Worm (Caenorhabditis elegans) whole organism, L2 larva: ENCODE data around the gene str-8.

ENCODE experiments used
- F13H6.1 ChIP-seq: sonication (generic microtip); optimal IDR thresholded peaks from 2 replicates; lab custom pipeline; 2016; ENCODE audit warnings: missing genetic modification characterization, missing compliant biosample characterization
- ZK546.5 ChIP-seq: sonication (generic microtip); optimal IDR thresholded peaks from 2 replicates; lab custom pipeline; 2017; ENCODE audit warnings: missing biosample characterization, missing genetic modification characterization
- ceh-82 ChIP-seq: fragments of 150-350 bp; optimal IDR thresholded peaks from 2 replicates; lab custom pipeline; 2014; ENCODE audit warnings: missing biosample characterization, missing genetic modification characterization
- egl-27 ChIP-seq: sonication (generic microtip); optimal IDR thresholded peaks from 3 replicates; lab custom pipeline; 2017; ENCODE audit warnings: missing biosample characterization, missing genetic modification reagents, missing genetic modification characterization
- elt-1 ChIP-seq: fragments of 150-350 bp; optimal IDR thresholded peaks from 2 replicates; lab custom pipeline; 2014; ENCODE audit warnings: missing biosample characterization, missing genetic modification characterization
- lin-11 ChIP-seq: fragments of 150-350 bp; sonication (generic microtip); optimal IDR thresholded peaks from 2 replicates; lab custom pipeline; 2014; ENCODE audit warnings: missing biosample characterization, missing genetic modification characterization, inconsistent platforms, mixed read lengths
- mab-5 ChIP-seq: fragments of 150-350 bp; optimal IDR thresholded peaks from 2 replicates; lab custom pipeline; 2014; ENCODE audit warnings: missing biosample characterization, missing genetic modification characterization
- nhr-12 ChIP-seq: fragments of 150-350 bp; optimal IDR thresholded peaks from 2 replicates; lab custom pipeline; 2014; ENCODE audit warnings: missing biosample characterization, missing genetic modification characterization
- nhr-77 ChIP-seq: fragments of 150-350 bp; optimal IDR thresholded peaks from 2 replicates; lab custom pipeline; 2014; ENCODE audit warnings: missing biosample characterization, missing genetic modification characterization
- unc-62 ChIP-seq: fragments of 150-350 bp; optimal IDR thresholded peaks from 2 replicates; lab custom pipeline; 2014; ENCODE audit warnings: missing biosample characterization, missing genetic modification reagents, missing genetic modification characterization
- ztf-4 ChIP-seq: fragments of 150-350 bp; optimal IDR thresholded peaks from 2 replicates; lab custom pipeline; 2014; ENCODE audit warnings: missing biosample characterization, missing genetic modification characterization

DNA sequence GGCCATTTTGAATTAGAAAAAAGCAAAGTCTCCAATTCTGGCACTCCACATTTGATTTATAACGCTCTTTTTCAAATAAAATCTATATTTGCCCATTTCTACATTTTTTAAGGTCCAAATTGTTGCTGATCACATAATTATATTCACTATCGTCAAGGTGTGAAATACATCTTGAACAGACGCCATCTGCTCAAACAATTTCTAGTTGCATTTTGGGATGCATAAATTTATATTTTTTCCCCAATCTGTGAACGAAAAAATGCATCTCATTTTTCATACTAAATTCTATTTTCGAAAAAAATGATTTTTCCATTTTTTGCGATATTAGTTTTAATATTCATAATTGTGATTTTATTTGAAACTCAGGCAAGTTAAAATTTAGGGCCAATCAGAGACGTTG is 38.4 kb downstream of the str-8 start, which contains the start of gene T26E4.7:
- no peak for TF ChIP-seq nhr-77 (tag; lab: Kevin White, UChicago)
- TF ChIP-seq ztf-4 (tag; lab: Kevin White, UChicago), result no peak
- TF ChIP-seq lin-11 (tag; lab: Kevin White, UChicago), result no peak
- TF ChIP-seq mab-5 (tag; lab: Kevin White, UChicago), result no peak
- no peak for TF ChIP-seq unc-62
- no peak for TF ChIP-seq elt-1 (tag; lab: Kevin White, UChicago)
- TF ChIP-seq egl-27 (tag; lab: Kevin White, UChicago), result no peak
- no peak for TF ChIP-seq ceh-82 (tag; lab: Kevin White, UChicago)
- no peak for TF ChIP-seq F13H6.1 (tag; lab: Kevin White, UChicago)
- TF ChIP-seq nhr-12 (tag; lab: Kevin White, UChicago), result no peak
- TF ChIP-seq ZK546.5 (tag; lab: Kevin White, UChicago), result no peak
